Worm (Caenorhabditis elegans) whole organism, L1 larva: ENCODE data around the gene nspg-5.

Experiments
- Y116A8C.19 ChIP-seq: sonication (generic microtip); optimal IDR thresholded peaks from 2 replicates; lab custom pipeline; 2016; ENCODE audit warnings: missing compliant biosample characterization, missing genetic modification characterization, borderline replicate concordance
- aha-1 ChIP-seq: fragments of 150-350 bp; optimal IDR thresholded peaks from 2 replicates; lab custom pipeline; 2014; ENCODE audit warnings: missing biosample characterization, missing genetic modification characterization
- ceh-82 ChIP-seq, 3 experiments: fragments of 150-350 bp in 1 of 3; sonication (generic microtip) in 2 of 3; optimal IDR thresholded peaks; 2 replicates each; lab custom pipeline; 2014 to 2017; ENCODE audit warnings: missing biosample characterization in 3 of 3, missing genetic modification characterization in 3 of 3
- efl-1 ChIP-seq, 4 experiments: fragments of 150-350 bp; optimal IDR thresholded peaks in 3 of 4; peaks in 1 of 4; 1 replicate in 1 of 4; 2 replicates in 3 of 4; lab custom pipeline; 2014; ENCODE audit warnings: missing biosample characterization in 2 of 4, missing genetic modification characterization in 2 of 4, missing genetic modification reagents in 2 of 4
- efl-3 ChIP-seq: fragments of 200-800 bp; sonication (Bioruptor generic); optimal IDR thresholded peaks from 2 replicates; lab custom pipeline; 2018; ENCODE audit warnings: mild to moderate bottlenecking, missing genetic modification characterization, missing compliant biosample characterization
- egl-27 ChIP-seq, 2 experiments: fragments of 150-350 bp in 1 of 2; sonication (generic microtip); optimal IDR thresholded peaks; 3 replicates each; lab custom pipeline; 2017 to 2018; ENCODE audit warnings: missing biosample characterization in 2 of 2, missing genetic modification characterization in 2 of 2, missing genetic modification reagents in 2 of 2
- fos-1 ChIP-seq: fragments of 150-350 bp; optimal IDR thresholded peaks from 2 replicates; lab custom pipeline; 2014; ENCODE audit warnings: missing biosample characterization, missing genetic modification characterization
- lin-14 ChIP-seq: fragments of 200-800 bp; sonication (Bioruptor generic); optimal IDR thresholded peaks from 2 replicates; lab custom pipeline; 2018; ENCODE audit warnings: mild to moderate bottlenecking, missing genetic modification characterization, moderate library complexity, missing compliant biosample characterization
- lsy-2 ChIP-seq, 2 experiments: fragments of 150-350 bp; optimal IDR thresholded peaks; 2 replicates each; lab custom pipeline; 2014; ENCODE audit warnings: missing biosample characterization in 2 of 2, missing genetic modification characterization in 2 of 2
- mdl-1 ChIP-seq, 2 experiments: fragments of 150-350 bp; optimal IDR thresholded peaks; 2 replicates each; lab custom pipeline; 2014 to 2017; ENCODE audit warnings: missing biosample characterization in 2 of 2, missing genetic modification characterization in 2 of 2, inconsistent platforms in 1 of 2
- nhr-11 ChIP-seq: fragments of 150-350 bp; optimal IDR thresholded peaks from 2 replicates; lab custom pipeline; 2014; ENCODE audit warnings: missing biosample characterization, missing genetic modification characterization
- nhr-85 ChIP-seq: sonication (generic microtip); peaks from one replicate; lab custom pipeline; 2016; ENCODE audit warnings: missing genetic modification characterization, inconsistent platforms, missing compliant biosample characterization
- nhr-90 ChIP-seq: sonication (generic microtip); optimal IDR thresholded peaks from 2 replicates; lab custom pipeline; 2016; ENCODE audit warnings: mild to moderate bottlenecking, missing genetic modification characterization, missing compliant biosample characterization; ENCODE audit not compliant: poor library complexity
- pax-3 ChIP-seq: fragments of 200-800 bp; sonication (Bioruptor generic); optimal IDR thresholded peaks from 2 replicates; lab custom pipeline; 2018; ENCODE audit warnings: mild to moderate bottlenecking, missing genetic modification characterization, moderate library complexity, missing compliant biosample characterization
- snpc-4 ChIP-seq: fragments of 150-350 bp; optimal IDR thresholded peaks from 2 replicates; lab custom pipeline; 2014; ENCODE audit warnings: missing biosample characterization, missing genetic modification characterization
- tlp-1 ChIP-seq: fragments of 150-350 bp; optimal IDR thresholded peaks from 2 replicates; lab custom pipeline; 2014; ENCODE audit warnings: missing biosample characterization, missing genetic modification characterization
- unc-130 ChIP-seq: fragments of 150-350 bp; optimal IDR thresholded peaks from 2 replicates; lab custom pipeline; 2017; ENCODE audit warnings: missing biosample characterization, missing genetic modification characterization, inconsistent platforms
- unc-86 ChIP-seq: sonication (generic microtip); optimal IDR thresholded peaks from 2 replicates; lab custom pipeline; 2016; ENCODE audit warnings: missing genetic modification characterization, missing compliant biosample characterization
- zip-4 ChIP-seq: fragments of 200-800 bp; sonication (Bioruptor generic); optimal IDR thresholded peaks from 2 replicates; lab custom pipeline; 2018; ENCODE audit warnings: mild to moderate bottlenecking, missing genetic modification characterization, moderate library complexity, missing compliant biosample characterization
- ztf-11 ChIP-seq, 2 experiments: sonication (generic microtip); optimal IDR thresholded peaks; 2 replicates each; lab custom pipeline; 2016 to 2017; ENCODE audit warnings: missing genetic modification characterization in 2 of 2, missing biosample characterization in 1 of 2, missing compliant biosample characterization in 1 of 2

The nspg-5 gene

ce11 chrX:3031484-3031883, 49.7 kb downstream of the nspg-5 start, which contains the start of gene clec-265 (continued):
- TF ChIP-seq ztf-11 (tag; optimal IDR thresholded peaks at IDR 0.05; lab: Kevin White, UChicago) (no peak), nhr-11 (tag; lab: Kevin White, UChicago) (no peak), unc-130 (tag; lab: Kevin White, UChicago) (no peak), egl-27 (tag; optimal IDR thresholded peaks at IDR 0.05; lab: Kevin White, UChicago) (no peak), pax-3 (peak; percentile 31), zip-4 (GFP tag; lab: Kevin White, UChicago) (no peak), efl-3 (GFP tag; lab: Kevin White, UChicago) (no peak), ceh-82 (tag; optimal IDR thresholded peaks at IDR 0.05; lab: Kevin White, UChicago) (no peak), nhr-90 (peak; percentile 4), fos-1 (tag; lab: Kevin White, UChicago) (no peak), mdl-1 (tag; optimal IDR thresholded peaks at IDR 0.05; lab: Kevin White, UChicago) (no peak), aha-1 (tag; lab: Kevin White, UChicago) (no peak), tlp-1 (tag; lab: Kevin White, UChicago) (peak; percentile 11)

ce11 chrX:3033492-3033891, 51.7 kb downstream of the nspg-5 start:
- TF ChIP-seq unc-86 (tag; lab: Kevin White, UChicago) (no peak), lsy-2 (tag; optimal IDR thresholded peaks at IDR 0.05; lab: Kevin White, UChicago) (no peak), Y116A8C.19 (tag; lab: Kevin White, UChicago) (no peak), nhr-85 (tag; lab: Kevin White, UChicago) (no peak), lin-14 (GFP tag; lab: Kevin White, UChicago) (no peak), mdl-1 (tag; optimal IDR thresholded peaks at IDR 0.05; lab: Kevin White, UChicago) (no peak), efl-1 (optimal IDR thresholded peaks at IDR 0.05; lab: Kevin White, UChicago) (no peak), efl-1 (GFP tag; optimal IDR thresholded peaks at IDR 0.05 in 1 of 2; lab: Kevin White, UChicago) (peak in 1 of 2 experiments; percentile 86), snpc-4 (tag; lab: Kevin White, UChicago) (peak; percentile 76)
- TF ChIP-seq, all 84 proteins: peak for 2
